Fruit fly (Drosophila melanogaster) whole organism, prepupa: ENCODE measurements around the gene tkv.

Source experiments
- Blimp-1 ChIP-seq: fragments of 200-800 bp; sonication (Bioruptor generic); optimal IDR thresholded peaks from 3 replicates; lab custom pipeline; 2017; ENCODE audit warnings: missing biosample characterization, missing genetic modification characterization, mild to moderate bottlenecking, moderate library complexity, missing genetic modification reagents
- CG10631 ChIP-seq: fragments of 200-800 bp; sonication (Bioruptor generic); optimal IDR thresholded peaks from 2 replicates; lab custom pipeline; 2016; ENCODE audit warnings: missing biosample characterization, missing genetic modification characterization
- CG11294 ChIP-seq: fragments of 200-800 bp; sonication (Bioruptor generic); IDR thresholded peaks from 2 replicates; pipeline ENCODE4 v1.3.6; 2022; ENCODE audit warnings: missing biosample characterization, missing genetic modification characterization
- CG11762 ChIP-seq: fragments of 200-800 bp; sonication (Bioruptor generic); optimal IDR thresholded peaks from 3 replicates; lab custom pipeline; 2016; ENCODE audit warnings: missing biosample characterization, missing genetic modification characterization; ENCODE audit not compliant: insufficient read depth
- CG11902 ChIP-seq: fragments of 200-800 bp; sonication (Bioruptor generic); optimal IDR thresholded peaks from 3 replicates; lab custom pipeline; 2016; ENCODE audit warnings: missing biosample characterization, missing genetic modification characterization
- CG15336 ChIP-seq: fragments of 200-800 bp; sonication (Bioruptor generic); IDR thresholded peaks from 2 replicates; pipeline ENCODE4 v1.3.6; 2022; ENCODE audit warnings: missing biosample characterization, missing genetic modification characterization
- CG1621 ChIP-seq: fragments of 200-800 bp; sonication (Bioruptor generic); optimal IDR thresholded peaks from 3 replicates; lab custom pipeline; 2018; ENCODE audit warnings: missing biosample characterization, mild to moderate bottlenecking, missing genetic modification characterization
- CG16779 ChIP-seq: fragments of 200-800 bp; sonication (Bioruptor generic); optimal IDR thresholded peaks from 3 replicates; lab custom pipeline; 2017; ENCODE audit warnings: missing biosample characterization, mild to moderate bottlenecking, missing genetic modification characterization
- CG31627 ChIP-seq: fragments of 200-800 bp; sonication (Bioruptor generic); optimal IDR thresholded peaks from 3 replicates; lab custom pipeline; 2016; ENCODE audit warnings: missing biosample characterization, missing genetic modification characterization
- CG32006 ChIP-seq: fragments of 200-800 bp; sonication (Bioruptor generic); optimal IDR thresholded peaks from 3 replicates; lab custom pipeline; 2017; ENCODE audit warnings: missing biosample characterization, mild to moderate bottlenecking, missing genetic modification characterization
- CG34406 ChIP-seq: fragments of 200-800 bp; sonication (Bioruptor generic); optimal IDR thresholded peaks from 3 replicates; lab custom pipeline; 2016; ENCODE audit warnings: missing biosample characterization, missing genetic modification characterization
- CG3919 ChIP-seq: fragments of 200-800 bp; sonication (Bioruptor generic); optimal IDR thresholded peaks from 3 replicates; lab custom pipeline; 2016; ENCODE audit warnings: missing biosample characterization, missing genetic modification characterization
- CG4318 ChIP-seq: fragments of 200-800 bp; sonication (Bioruptor generic); optimal IDR thresholded peaks from 3 replicates; lab custom pipeline; 2017; ENCODE audit warnings: missing biosample characterization, mild to moderate bottlenecking, missing genetic modification characterization
- CG6163 ChIP-seq: fragments of 200-800 bp; sonication (Bioruptor generic); IDR thresholded peaks from 3 replicates; pipeline ENCODE4 v1.3.6; 2022; ENCODE audit warnings: missing biosample characterization, missing genetic modification characterization
- CG6792 ChIP-seq: fragments of 200-800 bp; sonication (Bioruptor generic); optimal IDR thresholded peaks from 3 replicates; lab custom pipeline; 2016; ENCODE audit warnings: missing biosample characterization, missing genetic modification characterization
- CG6808 ChIP-seq: fragments of 200-800 bp; sonication (Bioruptor generic); optimal IDR thresholded peaks from 3 replicates; lab custom pipeline; 2017; ENCODE audit warnings: missing biosample characterization, missing genetic modification characterization, mild to moderate bottlenecking, moderate library complexity, missing genetic modification reagents
- CG7368 ChIP-seq: fragments of 200-800 bp; sonication (Bioruptor generic); optimal IDR thresholded peaks from 3 replicates; lab custom pipeline; 2016; ENCODE audit warnings: missing biosample characterization, missing genetic modification characterization
- CG8319 ChIP-seq: fragments of 200-800 bp; sonication (Bioruptor generic); optimal IDR thresholded peaks from 3 replicates; lab custom pipeline; 2016; ENCODE audit warnings: missing biosample characterization, missing genetic modification characterization
- CG8632 ChIP-seq: fragments of 200-800 bp; sonication (Bioruptor generic); optimal IDR thresholded peaks from 3 replicates; lab custom pipeline; 2016; ENCODE audit warnings: missing biosample characterization, missing genetic modification characterization
- CG9139 ChIP-seq: fragments of 200-800 bp; sonication (Bioruptor generic); optimal IDR thresholded peaks from 3 replicates; lab custom pipeline; 2017; ENCODE audit warnings: missing biosample characterization, mild to moderate bottlenecking, missing genetic modification characterization
- Eip75B ChIP-seq: fragments of 200-800 bp; sonication (Bioruptor generic); optimal IDR thresholded peaks from 3 replicates; lab custom pipeline; 2016; ENCODE audit warnings: missing biosample characterization, missing genetic modification characterization
- Eip78C ChIP-seq: fragments of 200-800 bp; sonication (Bioruptor generic); peaks from one replicate; lab custom pipeline; 2016; ENCODE audit warnings: missing biosample characterization, missing genetic modification characterization
- Ets21C ChIP-seq: fragments of 200-800 bp; sonication (Bioruptor generic); optimal IDR thresholded peaks from 3 replicates; lab custom pipeline; 2016; ENCODE audit warnings: missing biosample characterization, missing genetic modification characterization
- Ets96B ChIP-seq: fragments of 200-800 bp; optimal IDR thresholded peaks from 2 replicates; lab custom pipeline; 2019; ENCODE audit warnings: missing biosample characterization, mild to moderate bottlenecking, missing genetic modification characterization, moderate library complexity
- Hr39 ChIP-seq: fragments of 200-800 bp; sonication (Bioruptor generic); optimal IDR thresholded peaks from 2 replicates; lab custom pipeline; 2016; ENCODE audit warnings: missing biosample characterization, missing genetic modification characterization
- Hr4 ChIP-seq: fragments of 200-800 bp; sonication (Bioruptor generic); optimal IDR thresholded peaks from 3 replicates; lab custom pipeline; 2016; ENCODE audit warnings: missing biosample characterization, missing genetic modification characterization
- Lpt ChIP-seq: fragments of 200-800 bp; sonication (Bioruptor generic); optimal IDR thresholded peaks from 3 replicates; lab custom pipeline; 2016; ENCODE audit warnings: missing biosample characterization, missing genetic modification characterization
- Met ChIP-seq: fragments of 200-800 bp; sonication (Bioruptor generic); optimal IDR thresholded peaks from 3 replicates; lab custom pipeline; 2016; ENCODE audit warnings: missing biosample characterization, missing genetic modification characterization
- OdsH ChIP-seq: fragments of 200-800 bp; sonication (Bioruptor generic); optimal IDR thresholded peaks from 3 replicates; lab custom pipeline; 2016; ENCODE audit warnings: missing biosample characterization, missing genetic modification characterization
- Smox ChIP-seq: fragments of 200-800 bp; sonication (Bioruptor generic); optimal IDR thresholded peaks from 3 replicates; lab custom pipeline; 2016; ENCODE audit warnings: missing biosample characterization, missing genetic modification characterization
- Sox14 ChIP-seq: fragments of 200-800 bp; sonication (Bioruptor generic); optimal IDR thresholded peaks from 3 replicates; lab custom pipeline; 2016; ENCODE audit warnings: missing biosample characterization, missing genetic modification characterization
- Sox15 ChIP-seq: fragments of 200-800 bp; sonication (Bioruptor generic); optimal IDR thresholded peaks from 3 replicates; lab custom pipeline; 2016; ENCODE audit warnings: missing biosample characterization, missing genetic modification characterization
- acj6 ChIP-seq: fragments of 200-800 bp; sonication (Bioruptor generic); optimal IDR thresholded peaks from 3 replicates; lab custom pipeline; 2016; ENCODE audit warnings: missing biosample characterization, missing genetic modification characterization
- cyc ChIP-seq: fragments of 200-800 bp; sonication (Bioruptor generic); optimal IDR thresholded peaks from 3 replicates; lab custom pipeline; 2016; ENCODE audit warnings: missing biosample characterization, missing genetic modification characterization
- dac ChIP-seq: fragments of 200-800 bp; sonication (Bioruptor generic); optimal IDR thresholded peaks from 2 replicates; lab custom pipeline; 2017; ENCODE audit warnings: missing biosample characterization, mild to moderate bottlenecking, missing genetic modification characterization
- dsx ChIP-seq: fragments of 200-800 bp; optimal IDR thresholded peaks from 3 replicates; lab custom pipeline; 2019; ENCODE audit warnings: missing biosample characterization, mild to moderate bottlenecking, missing genetic modification characterization, moderate library complexity; ENCODE audit not compliant: poor library complexity, severe bottlenecking
- eg ChIP-seq: fragments of 200-800 bp; sonication (Bioruptor generic); IDR thresholded peaks from 3 replicates; pipeline ENCODE4 v1.3.6; 2022; ENCODE audit warnings: missing biosample characterization, missing genetic modification characterization
- esn ChIP-seq: fragments of 200-800 bp; sonication (Bioruptor generic); optimal IDR thresholded peaks from 2 replicates; lab custom pipeline; 2016; ENCODE audit warnings: missing biosample characterization, mild to moderate bottlenecking, missing genetic modification characterization, moderate library complexity
- fd59A ChIP-seq: fragments of 200-800 bp; sonication (Bioruptor generic); optimal IDR thresholded peaks from 2 replicates; lab custom pipeline; 2017; ENCODE audit warnings: missing biosample characterization, mild to moderate bottlenecking, missing genetic modification characterization, missing genetic modification reagents
- fd85E ChIP-seq: fragments of 200-800 bp; sonication (Bioruptor generic); optimal IDR thresholded peaks from 3 replicates; lab custom pipeline; 2016; ENCODE audit warnings: missing biosample characterization, missing genetic modification characterization
- lz ChIP-seq: fragments of 200-800 bp; sonication (Bioruptor generic); optimal IDR thresholded peaks from 3 replicates; lab custom pipeline; 2016; ENCODE audit warnings: missing biosample characterization, missing genetic modification characterization
- spab ChIP-seq: fragments of 200-800 bp; sonication (Bioruptor generic); optimal IDR thresholded peaks from 2 replicates; lab custom pipeline; 2017; ENCODE audit warnings: missing biosample characterization, mild to moderate bottlenecking, missing genetic modification characterization, missing genetic modification reagents
- ss ChIP-seq, 2 experiments: fragments of 200-800 bp; sonication (Bioruptor generic); optimal IDR thresholded peaks; 2 replicates in 1 of 2; 3 replicates in 1 of 2; lab custom pipeline; 2017 to 2018; ENCODE audit warnings: mild to moderate bottlenecking in 2 of 2, missing biosample characterization in 2 of 2, missing genetic modification characterization in 2 of 2, moderate library complexity in 1 of 2
- svp ChIP-seq: fragments of 200-800 bp; sonication (Bioruptor generic); peaks from one replicate; lab custom pipeline; 2016; ENCODE audit warnings: missing biosample characterization, missing genetic modification characterization
- vri ChIP-seq: fragments of 200-800 bp; sonication (Bioruptor generic); optimal IDR thresholded peaks from 3 replicates; lab custom pipeline; 2016; ENCODE audit warnings: missing biosample characterization, mild to moderate bottlenecking, missing genetic modification characterization

Gene tkv

DNA sequence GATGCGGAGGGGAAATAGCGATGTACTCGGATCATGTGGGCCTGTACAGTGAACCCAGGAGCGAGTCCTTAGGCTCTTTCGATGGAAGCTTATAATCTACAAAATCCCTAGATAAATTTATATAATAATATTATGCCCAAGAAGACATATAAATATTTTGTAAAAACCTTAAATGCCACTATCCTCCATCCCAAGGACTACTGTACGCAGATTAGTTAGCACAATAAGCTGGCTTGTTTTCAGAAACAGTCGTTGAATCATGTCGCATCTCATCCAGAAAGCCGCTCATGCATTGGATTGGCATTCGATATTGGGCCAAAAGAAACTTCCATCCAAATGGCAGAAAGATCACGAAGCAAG, 17.1 kb upstream of the tkv start (continued):
- TF ChIP-seq dsx (GFP tag; lab: Kevin White, UChicago), result peak; percentile 64
- no peak for TF ChIP-seq CG4318 (GFP tag; lab: Kevin White, UChicago)
- TF ChIP-seq OdsH (GFP tag; lab: Kevin White, UChicago), result peak; percentile 72
- TF ChIP-seq CG34406, result peak; percentile 29
- no peak for TF ChIP-seq esn
- no peak for TF ChIP-seq Hr39 (GFP tag; lab: Kevin White, UChicago)
- TF ChIP-seq CG11294 (GFP tag; lab: Robert Waterston, UW), result no peak
- peak; percentile 48 for TF ChIP-seq CG9139
- no peak for TF ChIP-seq fd85E (GFP tag; lab: Kevin White, UChicago)
- TF ChIP-seq CG6808 (GFP tag; lab: Kevin White, UChicago), result peak; percentile 80
- TF ChIP-seq Smox (GFP tag; lab: Kevin White, UChicago), result no peak
- TF ChIP-seq acj6 (GFP tag; lab: Kevin White, UChicago), result peak; percentile 47
- peak; percentile 57 for TF ChIP-seq Eip75B (GFP tag; lab: Kevin White, UChicago)
- TF ChIP-seq CG7368, result peak; percentile 4
- no peak for TF ChIP-seq CG11902 (GFP tag; lab: Kevin White, UChicago)
- TF ChIP-seq Blimp-1 (GFP tag; lab: Kevin White, UChicago), result no peak
- TF ChIP-seq cyc (GFP tag; lab: Kevin White, UChicago), result peak; percentile 20
- peak; percentile 42 for TF ChIP-seq CG6792 (GFP tag; lab: Kevin White, UChicago)
- TF ChIP-seq Ets21C, result no peak
- TF ChIP-seq Sox14 (GFP tag; lab: Kevin White, UChicago), result no peak

DNA sequence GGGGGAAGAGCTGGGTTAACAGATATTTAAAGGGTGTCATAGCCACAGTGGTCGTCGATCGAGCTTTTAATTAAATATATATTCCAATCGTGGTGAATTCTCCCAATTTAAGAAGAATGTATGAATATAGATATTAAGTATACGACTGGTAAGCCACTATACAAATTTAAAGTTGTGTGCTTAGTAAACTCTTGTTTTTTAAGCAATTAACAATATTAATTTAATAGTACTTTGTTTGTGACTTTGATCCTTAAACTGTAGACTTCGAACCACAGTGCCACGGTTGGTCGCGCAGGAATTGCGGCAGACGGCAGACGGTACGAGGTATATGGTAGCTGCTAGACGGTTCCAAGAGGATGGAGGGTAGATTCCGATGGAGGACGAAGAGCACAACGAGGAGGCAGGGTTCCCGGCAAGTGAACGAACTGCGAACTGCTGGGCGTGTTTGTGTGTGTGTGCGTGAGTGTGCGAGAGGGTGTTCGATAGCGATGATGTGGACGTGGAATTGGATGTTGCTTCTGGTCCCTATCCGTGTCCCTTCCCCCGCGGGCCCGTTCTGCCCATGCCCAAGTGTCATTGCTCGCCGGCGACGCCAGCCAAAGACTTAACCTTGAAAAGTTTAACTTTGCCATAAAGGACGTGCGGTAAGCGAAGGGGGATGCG, 16.5 kb upstream of the tkv start:
- peak; percentile 96 for TF ChIP-seq CG6808 (GFP tag; lab: Kevin White, UChicago)
- no peak for TF ChIP-seq dac
- no peak for TF ChIP-seq CG4318 (GFP tag; lab: Kevin White, UChicago)
- peak; percentile 95 for TF ChIP-seq dsx (GFP tag; lab: Kevin White, UChicago)
- peak; percentile 66 for TF ChIP-seq CG31627 (GFP tag; lab: Kevin White, UChicago)
- peak; percentile 88 for TF ChIP-seq esn
- TF ChIP-seq Hr39 (GFP tag; lab: Kevin White, UChicago), result peak; percentile 57
- TF ChIP-seq fd59A (GFP tag; lab: Kevin White, UChicago), result peak; percentile 96
- TF ChIP-seq fd85E (GFP tag; lab: Kevin White, UChicago), result peak; percentile 23
- peak; percentile 97 for TF ChIP-seq Ets96B (tag; lab: Kevin White, UChicago)
- peak; percentile 72 for TF ChIP-seq cyc (GFP tag; lab: Kevin White, UChicago)
- TF ChIP-seq acj6 (GFP tag; lab: Kevin White, UChicago), result peak; percentile 83
- TF ChIP-seq lz (GFP tag; lab: Kevin White, UChicago), result peak; percentile 80
- TF ChIP-seq CG11762 (GFP tag; lab: Kevin White, UChicago), result peak; percentile 68
- TF ChIP-seq vri, result no peak
- peak; percentile 77 for TF ChIP-seq CG8319 (GFP tag; lab: Kevin White, UChicago)
- peak; percentile 95 for TF ChIP-seq svp (GFP tag; lab: Kevin White, UChicago)
- peak; percentile 83 for TF ChIP-seq CG6792 (GFP tag; lab: Kevin White, UChicago)
- peak; percentile 62 for TF ChIP-seq Ets21C
- peak; percentile 59 for TF ChIP-seq Blimp-1 (GFP tag; lab: Kevin White, UChicago)
- peak; percentile 80 for TF ChIP-seq Sox15 (GFP tag; lab: Kevin White, UChicago)
- TF ChIP-seq ss (GFP tag; optimal IDR thresholded peaks at IDR 0.05; lab: Kevin White, UChicago), result peak; percentile 97 to 98
- TF ChIP-seq CG11294 (GFP tag; lab: Robert Waterston, UW), result no peak
- TF ChIP-seq Met, result peak; percentile 83
- TF ChIP-seq CG32006 (GFP tag; lab: Kevin White, UChicago), result peak; percentile 77
- TF ChIP-seq Lpt, result peak; percentile 37
- peak; percentile 74; the same call in 2 of the 3 replicates for TF ChIP-seq CG6163 (GFP tag; lab: Robert Waterston, UW)
- peak; percentile 89 for TF ChIP-seq Eip75B (GFP tag; lab: Kevin White, UChicago)
- TF ChIP-seq CG3919, result peak; percentile 87
- TF ChIP-seq Hr4, result peak; percentile 67
- peak; percentile 94 for TF ChIP-seq spab (GFP tag; lab: Kevin White, UChicago)
- TF ChIP-seq Smox (GFP tag; lab: Kevin White, UChicago), result peak; percentile 79
- TF ChIP-seq CG15336, result 0 out of 2 replicates have a peak, but pooled peaks have one; percentile 53
- TF ChIP-seq OdsH (GFP tag; lab: Kevin White, UChicago), result peak; percentile 80
- peak; percentile 94 for TF ChIP-seq CG1621
- TF ChIP-seq CG7368, result peak; percentile 61
- TF ChIP-seq Eip78C (GFP tag; lab: Kevin White, UChicago), result peak; percentile 98
- TF ChIP-seq CG10631, result peak; percentile 85
- TF ChIP-seq CG9139, result peak; percentile 94
- no peak; the same call in 2 of the 3 replicates for TF ChIP-seq eg (GFP tag; lab: Robert Waterston, UW)
- TF ChIP-seq CG8632, result peak; percentile 85
- peak; percentile 86 for TF ChIP-seq CG16779 (tag; lab: Kevin White, UChicago)
